Fruit fly (Drosophila melanogaster): Measurements from ENCODE around the gene Pex12.

Pex12 gene

dm6 chr2L:866950-867744 lies 51.4 kb downstream of the Pex12 start (continued):
- TF ChIP-seq zen2 (GFP tag; IDR thresholded peaks at IDR 0.05; ENCODE audit: partially characterized antibody) (no peak), exex (tag; optimal IDR thresholded peaks at IDR 0.05) (peak; percentile 69), CG17328 (GFP tag; IDR thresholded peaks at IDR 0.05) (peak; percentile 95), fru (optimal IDR thresholded peaks at IDR 0.05) (no peak), nmo (GFP tag; optimal IDR thresholded peaks at IDR 0.05) (peak; percentile 91), cwo (GFP tag; optimal IDR thresholded peaks at IDR 0.05) (peak; percentile 85), Opbp (GFP tag; IDR thresholded peaks at IDR 0.05; ENCODE audit: partially characterized antibody) (peak; percentile 55; the same call in 2 of the 3 replicates), CG7928 (GFP tag; optimal IDR thresholded peaks at IDR 0.05) (peak; percentile 65), CG6683 (GFP tag; optimal IDR thresholded peaks at IDR 0.05) (peak; percentile 83), CG34422 (GFP tag; IDR thresholded peaks at IDR 0.05) (peak; percentile 95), CG4820 (GFP tag; optimal IDR thresholded peaks at IDR 0.05) (peak; percentile 89), luna (GFP tag; optimal IDR thresholded peaks at IDR 0.05) (peak; percentile 74), chif (GFP tag; optimal IDR thresholded peaks at IDR 0.05) (peak; percentile 87 to 94), CG11560 (tag; IDR thresholded peaks at IDR 0.05) (peak; percentile 82), CG15269 (tag; optimal IDR thresholded peaks at IDR 0.05) (peak; percentile 96), pum (GFP tag; optimal IDR thresholded peaks at IDR 0.05) (peak; percentile 87), CG12104 (GFP tag; optimal IDR thresholded peaks at IDR 0.05) (peak; percentile 87), CG12155 (GFP tag; optimal IDR thresholded peaks at IDR 0.05) (peak; percentile 89), CG14014 (GFP tag; IDR thresholded peaks at IDR 0.05) (peak; percentile 97), Dek (tag; optimal IDR thresholded peaks at IDR 0.05) (peak; percentile 93), CG6175 (GFP tag; IDR thresholded peaks at IDR 0.05) (peak; percentile 92), Nf-YC (tag; optimal IDR thresholded peaks at IDR 0.05) (peak; percentile 82), CG1647 (GFP tag; optimal IDR thresholded peaks at IDR 0.05) (peak; percentile 85), CG2875 (GFP tag; optimal IDR thresholded peaks at IDR 0.05) (peak; percentile 77), tio (GFP tag; optimal IDR thresholded peaks at IDR 0.05) (peak; percentile 89), CG12219 (GFP tag; optimal IDR thresholded peaks at IDR 0.05) (peak; percentile 90), br (optimal IDR thresholded peaks at IDR 0.05) (no peak), MESR4 (GFP tag; optimal IDR thresholded peaks at IDR 0.05) (peak; percentile 24), CG3065 (GFP tag; optimal IDR thresholded peaks at IDR 0.05) (peak; percentile 62), cg (GFP tag; optimal IDR thresholded peaks at IDR 0.05) (peak; percentile 90), CG8924 (tag; optimal IDR thresholded peaks at IDR 0.05) (peak; percentile 93), CG11456 (GFP tag; IDR thresholded peaks at IDR 0.05) (peak; percentile 95), CG6689 (GFP tag; IDR thresholded peaks at IDR 0.05) (peak; percentile 93), CG17912 (GFP tag; optimal IDR thresholded peaks at IDR 0.05) (peak; percentile 86), run (tag; optimal IDR thresholded peaks at IDR 0.05) (peak; percentile 78), CHES-1-like (GFP tag; optimal IDR thresholded peaks at IDR 0.05) (peak; percentile 84), CG14667 (GFP tag; IDR thresholded peaks at IDR 0.05) (peak; percentile 89), Fer1 (GFP tag; optimal IDR thresholded peaks at IDR 0.05) (peak; percentile 92), CG42726 (GFP tag; IDR thresholded peaks at IDR 0.05; ENCODE audit: partially characterized antibody) (peak; percentile 39; the same call in 1 of the 2 replicates), CG11093 (GFP tag; IDR thresholded peaks at IDR 0.05) (peak; percentile 94), zf30C (GFP tag; optimal IDR thresholded peaks at IDR 0.05) (no peak), Antp (GFP tag; optimal IDR thresholded peaks at IDR 0.05) (peak; percentile 83), en (GFP tag; optimal IDR thresholded peaks at IDR 0.05) (peak; percentile 73), hb (GFP tag; IDR thresholded peaks at IDR 0.05; ENCODE audit: partially characterized antibody) (no peak), CG16863 (GFP tag; optimal IDR thresholded peaks at IDR 0.05) (peak; percentile 90), CG12769 (tag; optimal IDR thresholded peaks at IDR 0.05) (peak; percentile 97), Abd-B (GFP tag; optimal IDR thresholded peaks at IDR 0.05) (peak; percentile 91), caup (GFP tag; optimal IDR thresholded peaks at IDR 0.05; ENCODE audit: severe bottlenecking) (peak; percentile 93)
